Worm (Caenorhabditis elegans): ENCODE measurements around the gene K09E2.1.

- no peak for TF ChIP-seq cog-1 (tag; optimal IDR thresholded peaks at IDR 0.05)
- TF ChIP-seq T22C8.4 (GFP tag; IDR thresholded peaks at IDR 0.05): no peak; the same call in none of the 2 replicates
- no peak for TF ChIP-seq ztf-29 (GFP tag; IDR thresholded peaks at IDR 0.05)
- peak; percentile 69 for TF ChIP-seq klf-2 (GFP tag; conservative IDR thresholded peaks at IDR 0.05)
- peak; percentile 64 for TF ChIP-seq ref-1 (GFP tag; conservative IDR thresholded peaks at IDR 0.05)
- peak; percentile 91 for TF ChIP-seq flt-1 (GFP tag; IDR thresholded peaks at IDR 0.05)
Observed at ce11 chrX:8638679-8639184, 43.0 kb upstream of the K09E2.1 start.

Data from whole organism, midembryonic.